Fruit fly (Drosophila melanogaster) whole organism, embryonic: Measurements from ENCODE around the gene RluA-1.
A peak's percentile ranks its signal among the peaks of the same experiment; 100 is the strongest.

Experiments
- CG1024 ChIP-seq: fragments of 200-800 bp; sonication (Bioruptor generic); IDR thresholded peaks from 2 replicates; pipeline ENCODE4 v1.3.6; 2022; ENCODE audit warnings: missing biosample characterization, missing genetic modification characterization
- CG12659 ChIP-seq: fragments of 200-800 bp; sonication (Bioruptor generic); optimal IDR thresholded peaks from 3 replicates; lab custom pipeline; 2017; ENCODE audit warnings: mild to moderate bottlenecking, missing biosample characterization, missing genetic modification reagents, missing genetic modification characterization
- CG14014 ChIP-seq: fragments of 200-800 bp; sonication (Bioruptor generic); IDR thresholded peaks from 2 replicates; pipeline ENCODE4 v1.3.6; 2022; ENCODE audit warnings: missing biosample characterization, missing genetic modification characterization
- CG14667 ChIP-seq: fragments of 200-800 bp; sonication (Bioruptor generic); IDR thresholded peaks from 2 replicates; pipeline ENCODE4 v1.3.6; 2022; ENCODE audit warnings: missing biosample characterization, missing genetic modification characterization
- CG15073 ChIP-seq: fragments of 200-800 bp; sonication (Bioruptor generic); optimal IDR thresholded peaks from 2 replicates; lab custom pipeline; 2016; ENCODE audit warnings: missing biosample characterization, missing genetic modification characterization
- CG15696 ChIP-seq: fragments of 200-800 bp; sonication (Bioruptor generic); optimal IDR thresholded peaks from 2 replicates; lab custom pipeline; 2019; ENCODE audit warnings: missing biosample characterization, mild to moderate bottlenecking, missing genetic modification characterization, moderate library complexity
- CG17612 ChIP-seq: fragments of 200-800 bp; sonication (Bioruptor generic); IDR thresholded peaks from 2 replicates; pipeline ENCODE4 v1.3.6; 2022; ENCODE audit warnings: missing biosample characterization, missing genetic modification characterization
- CG18262 ChIP-seq: fragments of 200-800 bp; optimal IDR thresholded peaks from 3 replicates; lab custom pipeline; 2019; ENCODE audit warnings: missing biosample characterization, mild to moderate bottlenecking, missing genetic modification characterization, moderate library complexity
- CG2712 ChIP-seq: fragments of 200-800 bp; optimal IDR thresholded peaks from 3 replicates; lab custom pipeline; 2019; ENCODE audit warnings: missing biosample characterization, mild to moderate bottlenecking, missing genetic modification characterization, moderate library complexity
- CG3847 ChIP-seq: fragments of 200-800 bp; sonication (Bioruptor generic); IDR thresholded peaks from 2 replicates; pipeline ENCODE4 v1.3.6; 2022; ENCODE audit warnings: missing biosample characterization, missing genetic modification characterization
- CG5953 ChIP-seq: fragments of 200-800 bp; sonication (Bioruptor generic); IDR thresholded peaks from 2 replicates; pipeline ENCODE4 v1.3.6; 2022; ENCODE audit warnings: missing biosample characterization, missing genetic modification characterization
- CG6689 ChIP-seq: fragments of 200-800 bp; sonication (Bioruptor generic); IDR thresholded peaks from 2 replicates; pipeline ENCODE4 v1.3.6; 2022; ENCODE audit warnings: missing biosample characterization, missing genetic modification characterization
- CG6765 ChIP-seq: fragments of 200-800 bp; sonication (Bioruptor generic); optimal IDR thresholded peaks from 3 replicates; lab custom pipeline; 2017; ENCODE audit warnings: missing biosample characterization, mild to moderate bottlenecking, missing genetic modification characterization
- D19A ChIP-seq: fragments of 200-800 bp; optimal IDR thresholded peaks from 3 replicates; lab custom pipeline; 2019; ENCODE audit warnings: missing biosample characterization, mild to moderate bottlenecking, missing genetic modification characterization, moderate library complexity
- Deaf1 ChIP-seq: fragments of 200-800 bp; optimal IDR thresholded peaks from 3 replicates; lab custom pipeline; 2019; ENCODE audit warnings: missing biosample characterization, mild to moderate bottlenecking, missing genetic modification characterization, moderate library complexity
- E2f2 ChIP-seq: fragments of 200-800 bp; sonication (Bioruptor generic); IDR thresholded peaks from 2 replicates; pipeline ENCODE4 v1.3.6; 2022; ENCODE audit warnings: missing biosample characterization, missing genetic modification characterization
- Hr78 ChIP-seq, 2 experiments: fragments of 200-800 bp in 1 of 2; fragments of >200 bp in 1 of 2; sonication (Bioruptor generic) in 1 of 2; optimal IDR thresholded peaks; 2 replicates each; lab custom pipeline; 2017 to 2019; ENCODE audit warnings: missing biosample characterization in 2 of 2, missing genetic modification characterization in 2 of 2, mild to moderate bottlenecking in 1 of 2, moderate library complexity in 1 of 2
- Lim3 ChIP-seq: fragments of 200-800 bp; sonication (Bioruptor generic); IDR thresholded peaks from 2 replicates; pipeline ENCODE4 v1.3.6; 2022; ENCODE audit warnings: missing biosample characterization, missing genetic modification characterization
- Mad ChIP-seq: fragments of 200-800 bp; sonication (Bioruptor generic); optimal IDR thresholded peaks from 2 replicates; lab custom pipeline; 2016; ENCODE audit warnings: missing biosample characterization, missing genetic modification characterization
- Myb ChIP-seq: fragments of 200-800 bp; sonication (Bioruptor generic); optimal IDR thresholded peaks from 2 replicates; lab custom pipeline; 2016; ENCODE audit warnings: missing biosample characterization, missing genetic modification characterization
- NC2α ChIP-seq: fragments of 200-800 bp; sonication (Bioruptor generic); optimal IDR thresholded peaks from 2 replicates; lab custom pipeline; 2016; ENCODE audit warnings: missing biosample characterization, missing genetic modification characterization
- Nf-YC ChIP-seq: fragments of 200-800 bp; optimal IDR thresholded peaks from 3 replicates; lab custom pipeline; 2019; ENCODE audit warnings: missing biosample characterization, mild to moderate bottlenecking, missing genetic modification characterization, moderate library complexity
- NfI ChIP-seq: fragments of 200-800 bp; sonication (Bioruptor generic); optimal IDR thresholded peaks from 3 replicates; lab custom pipeline; 2018; ENCODE audit warnings: missing biosample characterization, mild to moderate bottlenecking, missing genetic modification characterization, moderate library complexity
- Rfx ChIP-seq: fragments of 200-800 bp; sonication (Bioruptor generic); IDR thresholded peaks from 2 replicates; pipeline ENCODE4 v1.3.6; 2022; ENCODE audit warnings: missing biosample characterization, missing genetic modification characterization
- Six4 ChIP-seq: fragments of 200-800 bp; sonication (Bioruptor generic); optimal IDR thresholded peaks from 2 replicates; lab custom pipeline; 2016; ENCODE audit warnings: missing biosample characterization, missing genetic modification characterization
- Xbp1 ChIP-seq: fragments of 200-800 bp; sonication (Bioruptor generic); optimal IDR thresholded peaks from 3 replicates; lab custom pipeline; 2016; ENCODE audit warnings: missing biosample characterization, mild to moderate bottlenecking, missing genetic modification characterization
- cg ChIP-seq: fragments of 200-800 bp; sonication (Bioruptor generic); optimal IDR thresholded peaks from 3 replicates; lab custom pipeline; 2019; ENCODE audit warnings: missing biosample characterization, mild to moderate bottlenecking, missing genetic modification characterization, moderate library complexity
- croc ChIP-seq: fragments of 200-800 bp; sonication (Bioruptor generic); conservative IDR thresholded peaks from 3 replicates; pipeline ENCODE4 v1.3.6; 2022; ENCODE audit warnings: missing biosample characterization, missing genetic modification characterization
- dpn ChIP-seq, 2 experiments: fragments of 200-800 bp; sonication (Bioruptor generic); optimal IDR thresholded peaks; 3 replicates each; lab custom pipeline; 2016; ENCODE audit warnings: missing biosample characterization in 2 of 2, missing genetic modification characterization in 2 of 2
- grau ChIP-seq: fragments of 200-800 bp; optimal IDR thresholded peaks from 3 replicates; lab custom pipeline; 2019; ENCODE audit warnings: missing biosample characterization, mild to moderate bottlenecking, missing genetic modification characterization, moderate library complexity
- gsb ChIP-seq: fragments of 200-800 bp; sonication (Bioruptor generic); IDR thresholded peaks from 2 replicates; pipeline ENCODE4 v1.3.6; 2022; ENCODE audit warnings: missing biosample characterization, missing genetic modification characterization
- gsb-n ChIP-seq: fragments of 200-800 bp; sonication (Bioruptor generic); optimal IDR thresholded peaks from 3 replicates; lab custom pipeline; 2018; ENCODE audit warnings: missing biosample characterization, mild to moderate bottlenecking, missing genetic modification characterization
- gt ChIP-seq: fragments of 200-800 bp; sonication (Bioruptor generic); IDR thresholded peaks from 2 replicates; pipeline ENCODE4 v1.3.6; 2022; ENCODE audit warnings: missing biosample characterization, missing genetic modification characterization
- jumu ChIP-seq: fragments of 200-800 bp; sonication (Bioruptor generic); optimal IDR thresholded peaks from 3 replicates; lab custom pipeline; 2016; ENCODE audit warnings: missing biosample characterization, missing genetic modification characterization
- kni ChIP-seq: fragments of 200-800 bp; sonication (Bioruptor generic); optimal IDR thresholded peaks from 3 replicates; lab custom pipeline; 2017; ENCODE audit warnings: mild to moderate bottlenecking, missing biosample characterization, missing genetic modification reagents, missing genetic modification characterization
- mam ChIP-seq: fragments of 200-800 bp; sonication (Bioruptor generic); optimal IDR thresholded peaks from 3 replicates; lab custom pipeline; 2016; ENCODE audit warnings: missing biosample characterization, missing genetic modification characterization
- mirr ChIP-seq: fragments of 200-800 bp; sonication (Bioruptor generic); optimal IDR thresholded peaks from 3 replicates; lab custom pipeline; 2018; ENCODE audit warnings: missing biosample characterization, mild to moderate bottlenecking, missing genetic modification characterization
- mld ChIP-seq: fragments of 200-800 bp; sonication (Bioruptor generic); IDR thresholded peaks from 3 replicates; pipeline ENCODE4 v1.3.6; 2022; ENCODE audit warnings: missing biosample characterization, missing genetic modification characterization; ENCODE audit not compliant: partially characterized antibody
- nerfin-2 ChIP-seq: fragments of 200-800 bp; sonication (Bioruptor generic); IDR thresholded peaks from 2 replicates; pipeline ENCODE4 v1.3.6; 2022; ENCODE audit warnings: missing biosample characterization, missing genetic modification characterization; ENCODE audit not compliant: partially characterized antibody
- phol ChIP-seq: fragments of 200-800 bp; sonication (Bioruptor generic); optimal IDR thresholded peaks from 3 replicates; lab custom pipeline; 2018; ENCODE audit warnings: missing biosample characterization, mild to moderate bottlenecking, missing genetic modification characterization, moderate library complexity
- prd ChIP-seq, 3 experiments: fragments of >200 bp in 2 of 3; fragments of 200-800 bp in 1 of 3; sonication (Bioruptor generic) in 1 of 3; optimal IDR thresholded peaks in 2 of 3; IDR thresholded peaks in 1 of 3; 2 replicates in 2 of 3; 3 replicates in 1 of 3; pipeline versions ENCODE4 v1.3.6 to Lab custom; 2017 to 2022; ENCODE audit warnings: missing biosample characterization in 1 of 3, missing genetic modification characterization in 1 of 3
- repo ChIP-seq: fragments of 200-800 bp; sonication (Bioruptor generic); optimal IDR thresholded peaks from 2 replicates; lab custom pipeline; 2016; ENCODE audit warnings: missing biosample characterization, missing genetic modification characterization
- sqz ChIP-seq: fragments of 200-800 bp; sonication (Bioruptor generic); optimal IDR thresholded peaks from 3 replicates; lab custom pipeline; 2018; ENCODE audit warnings: missing biosample characterization, mild to moderate bottlenecking, missing genetic modification characterization
- sr ChIP-seq: fragments of 200-800 bp; sonication (Bioruptor generic); IDR thresholded peaks from 3 replicates; pipeline ENCODE4 v1.3.6; 2022; ENCODE audit warnings: missing biosample characterization, missing genetic modification characterization
- ssp ChIP-seq: fragments of 200-800 bp; sonication (Bioruptor generic); IDR thresholded peaks from 2 replicates; pipeline ENCODE4 v1.3.6; 2022; ENCODE audit warnings: missing biosample characterization, missing genetic modification characterization
- tx ChIP-seq: fragments of 200-800 bp; sonication (Bioruptor generic); optimal IDR thresholded peaks from 2 replicates; lab custom pipeline; 2016; ENCODE audit warnings: missing biosample characterization, missing genetic modification characterization
- unpg ChIP-seq: fragments of 200-800 bp; sonication (Bioruptor generic); optimal IDR thresholded peaks from 3 replicates; lab custom pipeline; 2018; ENCODE audit warnings: missing biosample characterization, mild to moderate bottlenecking, missing genetic modification characterization, moderate library complexity
- vnd ChIP-seq: fragments of 200-800 bp; sonication (Bioruptor generic); IDR thresholded peaks from 3 replicates; pipeline ENCODE4 v1.3.6; 2022; ENCODE audit warnings: missing biosample characterization, missing genetic modification characterization; ENCODE audit not compliant: partially characterized antibody
- zfh1 ChIP-seq: fragments of 200-800 bp; sonication (Bioruptor generic); IDR thresholded peaks from 3 replicates; pipeline ENCODE4 v1.3.6; 2022; ENCODE audit warnings: missing biosample characterization, missing genetic modification characterization
- zfh2 ChIP-seq: fragments of 200-800 bp; sonication (Bioruptor generic); optimal IDR thresholded peaks from 2 replicates; lab custom pipeline; 2016; ENCODE audit warnings: missing biosample characterization, missing genetic modification characterization

RluA-1 gene

DNA sequence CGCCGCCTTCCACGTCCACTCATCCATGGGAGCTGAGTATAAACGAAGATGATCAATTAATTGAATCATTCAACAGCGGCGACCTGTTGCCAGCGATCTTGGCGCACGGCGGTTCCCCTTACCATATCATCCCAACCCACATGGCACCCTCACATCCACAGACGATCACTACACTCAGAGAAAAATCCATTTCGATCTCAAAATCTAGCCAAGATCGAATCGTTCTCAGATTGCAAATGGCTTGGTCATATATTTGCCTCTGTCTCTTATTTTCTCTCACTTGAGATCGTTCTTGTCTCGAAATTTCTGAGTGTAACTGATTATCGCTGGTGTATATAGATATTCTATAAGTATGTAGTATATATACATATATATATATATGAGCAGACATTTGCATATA, 5.8 kb downstream of the RluA-1 start (continued):
- TF ChIP-seq mld (GFP tag; lab: Robert Waterston, UW), result no peak
- TF ChIP-seq CG18262 (tag; lab: Kevin White, UChicago), result peak; percentile 52
- TF ChIP-seq prd (optimal IDR thresholded peaks at IDR 0.05; lab: Kevin White, UChicago), result no peak
- peak; percentile 63; the same call in 2 of the 3 replicates for TF ChIP-seq prd (GFP tag; IDR thresholded peaks at IDR 0.05; lab: Robert Waterston, UW)
- peak; percentile 65 for TF ChIP-seq unpg (GFP tag; lab: Kevin White, UChicago)
- TF ChIP-seq zfh1, result peak; percentile 76
- TF ChIP-seq Lim3 (GFP tag; lab: Robert Waterston, UW), result no peak
- TF ChIP-seq zfh2, result peak; percentile 5
- TF ChIP-seq gsb (GFP tag; lab: Robert Waterston, UW), result 0 out of 2 replicates have a peak, but pooled peaks have one; percentile 46
- TF ChIP-seq Deaf1 (tag; lab: Kevin White, UChicago), result no peak
- TF ChIP-seq dpn (GFP tag; optimal IDR thresholded peaks at IDR 0.05; lab: Kevin White, UChicago), result peak; percentile 18 to 71
- TF ChIP-seq NC2α (GFP tag; lab: Kevin White, UChicago), result no peak
- peak; percentile 31; the same call in 1 of the 2 replicates for TF ChIP-seq E2f2 (GFP tag; lab: Robert Waterston, UW)
- TF ChIP-seq Six4 (GFP tag; lab: Kevin White, UChicago), result peak; percentile 18
- peak; percentile 61 for TF ChIP-seq grau (tag; lab: Kevin White, UChicago)
- TF ChIP-seq CG14014 (GFP tag; lab: Robert Waterston, UW), result peak; percentile 58; the same call in 1 of the 2 replicates
- no peak; the same call in 1 of the 2 replicates for TF ChIP-seq CG14667 (GFP tag; lab: Robert Waterston, UW)
- peak; percentile 39 for TF ChIP-seq mam (GFP tag; lab: Kevin White, UChicago)
- TF ChIP-seq croc, result 0 out of 3 replicates have a peak, but pooled peaks have one; percentile 14
- TF ChIP-seq CG3847 (GFP tag; lab: Robert Waterston, UW), result peak; percentile 56
- TF ChIP-seq D19A (tag; lab: Kevin White, UChicago), result peak; percentile 47
- TF ChIP-seq CG6689 (GFP tag; lab: Robert Waterston, UW), result 0 out of 2 replicates have a peak, but pooled peaks have one; percentile 18
- TF ChIP-seq phol, result peak; percentile 44
- peak; percentile 32 for TF ChIP-seq CG6765 (GFP tag; lab: Kevin White, UChicago)
- peak; percentile 21; the same call in 1 of the 2 replicates for TF ChIP-seq CG1024 (GFP tag; lab: Robert Waterston, UW)
- TF ChIP-seq vnd (GFP tag; lab: Robert Waterston, UW), result no peak
- TF ChIP-seq kni, result no peak
- TF ChIP-seq sqz (GFP tag; lab: Kevin White, UChicago), result peak; percentile 1
- TF ChIP-seq cg (GFP tag; lab: Kevin White, UChicago), result no peak
- TF ChIP-seq CG15696 (tag; lab: Kevin White, UChicago), result no peak
- TF ChIP-seq Rfx (GFP tag; lab: Robert Waterston, UW), result peak; percentile 86
- TF ChIP-seq Xbp1 (GFP tag; lab: Kevin White, UChicago), result peak; percentile 61
- TF ChIP-seq NfI (GFP tag; lab: Kevin White, UChicago), result peak; percentile 63
- no peak for TF ChIP-seq nerfin-2 (GFP tag; lab: Robert Waterston, UW)
- peak; percentile 11 for TF ChIP-seq Mad (GFP tag; lab: Kevin White, UChicago)
- peak; percentile 35 for TF ChIP-seq Nf-YC (tag; lab: Kevin White, UChicago)
- peak; percentile 23 for TF ChIP-seq gsb-n (tag; lab: Kevin White, UChicago)
- TF ChIP-seq mirr, result peak; percentile 30
- TF ChIP-seq repo (GFP tag; lab: Kevin White, UChicago), result no peak
- TF ChIP-seq CG12659 (GFP tag; lab: Kevin White, UChicago), result peak; percentile 5
- TF ChIP-seq CG5953 (GFP tag; lab: Robert Waterston, UW), result no peak
- no peak for TF ChIP-seq jumu (GFP tag; lab: Kevin White, UChicago)
- TF ChIP-seq CG15073 (GFP tag; lab: Kevin White, UChicago), result no peak
- TF ChIP-seq Hr78 (GFP tag; optimal IDR thresholded peaks at IDR 0.05; lab: Kevin White, UChicago), result peak in 1 of 2 experiments; percentile 4
- peak; percentile 8 for TF ChIP-seq Myb (GFP tag; lab: Kevin White, UChicago)
- TF ChIP-seq ssp, result peak; percentile 29; the same call in 1 of the 2 replicates
- peak; percentile 83 for TF ChIP-seq sr (GFP tag; lab: Robert Waterston, UW)
- peak; percentile 43; the same call in 1 of the 2 replicates for TF ChIP-seq CG17612 (GFP tag; lab: Robert Waterston, UW)
- peak; percentile 27; the same call in 1 of the 2 replicates for TF ChIP-seq gt (GFP tag; lab: Robert Waterston, UW)
- no peak for TF ChIP-seq tx (GFP tag; lab: Kevin White, UChicago)
- peak; percentile 70 for TF ChIP-seq CG2712 (tag; lab: Kevin White, UChicago)
